Fruit fly (Drosophila melanogaster) whole organism, adult: ENCODE results near the gene CG34015.

Experiments used
- CG11617 ChIP-seq: fragments of 200-800 bp; sonication (Bioruptor generic); optimal IDR thresholded peaks from 2 replicates; lab custom pipeline; 2017; ENCODE audit warnings: mild to moderate bottlenecking, missing biosample characterization, missing genetic modification reagents, missing genetic modification characterization
- CG12768 ChIP-seq: fragments of 200-800 bp; sonication (Bioruptor generic); optimal IDR thresholded peaks from 2 replicates; lab custom pipeline; 2017; ENCODE audit warnings: missing biosample characterization, missing genetic modification characterization, mild to moderate bottlenecking, moderate library complexity, missing genetic modification reagents
- CG14711 ChIP-seq: fragments of 200-800 bp; sonication (Bioruptor generic); optimal IDR thresholded peaks from 2 replicates; lab custom pipeline; 2018; ENCODE audit warnings: missing biosample characterization, mild to moderate bottlenecking, missing genetic modification characterization, moderate library complexity
- CG1620 ChIP-seq: fragments of 200-800 bp; sonication (Bioruptor generic); optimal IDR thresholded peaks from 2 replicates; lab custom pipeline; 2016; ENCODE audit warnings: missing biosample characterization, missing genetic modification characterization
- CG33017 ChIP-seq: fragments of 200-800 bp; sonication (Bioruptor generic); optimal IDR thresholded peaks from 2 replicates; lab custom pipeline; 2018; ENCODE audit warnings: missing biosample characterization, mild to moderate bottlenecking, missing genetic modification characterization, moderate library complexity
- CG5204 ChIP-seq: fragments of 200-800 bp; sonication (Bioruptor generic); optimal IDR thresholded peaks from 2 replicates; lab custom pipeline; 2016; ENCODE audit warnings: missing biosample characterization, missing genetic modification characterization
- CG7045 ChIP-seq: fragments of 200-800 bp; sonication (Bioruptor generic); optimal IDR thresholded peaks from 2 replicates; lab custom pipeline; 2017; ENCODE audit warnings: missing biosample characterization, mild to moderate bottlenecking, missing genetic modification characterization
- CG7101 ChIP-seq: fragments of 200-800 bp; sonication (Bioruptor generic); optimal IDR thresholded peaks from 2 replicates; lab custom pipeline; 2018; ENCODE audit warnings: missing biosample characterization, mild to moderate bottlenecking, missing genetic modification characterization, moderate library complexity
- Clk ChIP-seq: fragments of 200-800 bp; sonication (Bioruptor generic); optimal IDR thresholded peaks from 2 replicates; lab custom pipeline; 2017; ENCODE audit warnings: missing biosample characterization, missing genetic modification characterization
- Crg-1 ChIP-seq: fragments of 200-800 bp; sonication (Bioruptor generic); optimal IDR thresholded peaks from 2 replicates; lab custom pipeline; 2016; ENCODE audit warnings: missing biosample characterization, missing genetic modification characterization
- Hr96 ChIP-seq: fragments of 200-800 bp; sonication (Bioruptor generic); optimal IDR thresholded peaks from 2 replicates; lab custom pipeline; 2016; ENCODE audit warnings: missing biosample characterization, missing genetic modification characterization
- Mnt ChIP-seq: fragments of 200-800 bp; sonication (Bioruptor generic); optimal IDR thresholded peaks from 2 replicates; lab custom pipeline; 2016; ENCODE audit warnings: missing biosample characterization, mild to moderate bottlenecking, missing genetic modification characterization
- bab1 ChIP-seq: fragments of 200-800 bp; sonication (Bioruptor generic); optimal IDR thresholded peaks from 3 replicates; lab custom pipeline; 2019; ENCODE audit warnings: missing biosample characterization, mild to moderate bottlenecking, missing genetic modification characterization, moderate library complexity
- cic ChIP-seq: fragments of 200-800 bp; sonication (Bioruptor generic); optimal IDR thresholded peaks from 2 replicates; lab custom pipeline; 2017; ENCODE audit warnings: missing biosample characterization, mild to moderate bottlenecking, missing genetic modification characterization, moderate library complexity
- cnc ChIP-seq, 2 experiments: fragments of >200 bp; optimal IDR thresholded peaks; 2 replicates each; lab custom pipeline; 2017
- kay ChIP-seq: fragments of 200-800 bp; sonication (Bioruptor generic); peaks from one replicate; lab custom pipeline; 2016; ENCODE audit warnings: missing biosample characterization, missing genetic modification characterization, borderline replicate concordance
- ovo ChIP-seq: fragments of 200-800 bp; sonication (Bioruptor generic); optimal IDR thresholded peaks from 2 replicates; lab custom pipeline; 2016; ENCODE audit warnings: missing biosample characterization, missing genetic modification characterization
- pad ChIP-seq: fragments of 200-800 bp; sonication (Bioruptor generic); optimal IDR thresholded peaks from 3 replicates; lab custom pipeline; 2017; ENCODE audit warnings: missing biosample characterization, missing genetic modification characterization, mild to moderate bottlenecking, moderate library complexity, missing genetic modification reagents
- tj ChIP-seq: fragments of 200-800 bp; sonication (Bioruptor generic); optimal IDR thresholded peaks from 3 replicates; lab custom pipeline; 2017; ENCODE audit warnings: missing biosample characterization, mild to moderate bottlenecking, missing genetic modification characterization, moderate library complexity
- toe ChIP-seq: fragments of 200-800 bp; sonication (Bioruptor generic); optimal IDR thresholded peaks from 2 replicates; lab custom pipeline; 2016; ENCODE audit warnings: missing biosample characterization, missing genetic modification characterization

CG34015 gene

DNA sequence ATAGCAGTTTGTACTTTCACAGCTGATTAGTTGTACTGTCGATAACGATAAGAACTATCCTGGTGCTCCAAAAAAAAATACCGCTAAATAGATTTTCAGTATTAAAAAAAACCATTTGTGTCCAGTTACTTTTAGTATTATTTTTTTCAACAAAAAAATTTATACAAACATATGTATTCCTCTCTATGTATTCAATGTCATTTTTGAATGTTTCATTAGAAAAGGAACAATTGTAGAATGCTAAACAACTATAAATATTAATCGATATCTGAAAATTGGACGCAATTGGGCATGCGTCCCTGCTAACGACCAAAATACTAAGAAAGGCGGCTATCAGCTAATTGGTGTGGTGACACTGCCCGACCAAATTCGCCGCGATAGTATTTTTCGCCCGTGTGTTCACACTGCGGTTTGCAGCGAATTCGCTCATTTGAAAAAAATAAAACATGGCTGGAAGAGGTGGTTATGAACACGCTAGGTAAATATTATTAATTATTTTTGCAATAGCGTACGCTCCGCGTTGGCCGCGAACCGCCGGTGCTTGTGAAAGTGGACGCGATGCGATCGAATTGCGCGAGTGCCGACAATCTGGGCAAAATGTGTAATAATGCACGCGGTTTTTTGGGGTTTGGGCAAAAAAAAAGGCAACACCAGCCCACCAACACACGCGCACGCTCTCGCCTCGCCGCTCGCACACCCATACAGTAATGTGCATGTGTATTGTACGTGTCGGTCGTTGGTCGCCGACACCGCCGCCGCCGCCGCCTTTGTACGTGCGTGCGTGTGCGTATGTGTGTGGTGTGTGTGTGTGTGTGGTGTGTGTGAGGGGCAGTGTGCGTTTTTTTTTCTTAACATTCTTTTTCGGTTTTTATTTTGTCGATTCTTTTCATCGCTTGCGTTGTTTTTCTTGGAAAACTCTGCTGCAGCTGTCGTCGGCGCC is at the start of gene CG34015, which contains the start of gene eIF4H1:
TSS of gene CG34015 (minus strand) at position 51 of the 940 bp plus-strand sequence.
TSS of gene eIF4H1 (plus strand) at position 414 of the 940 bp plus-strand sequence.
- TF ChIP-seq CG7101 (tag; lab: Kevin White, UChicago) (peak; percentile 27), CG12768 (GFP tag; lab: Kevin White, UChicago) (peak; percentile 44), bab1 (GFP tag; lab: Kevin White, UChicago) (no peak), tj (GFP tag; lab: Kevin White, UChicago) (peak; percentile 76), pad (GFP tag; lab: Kevin White, UChicago) (peak; percentile 84), Crg-1 (GFP tag; lab: Kevin White, UChicago) (peak; percentile 12), Mnt (peak; percentile 92), cic (GFP tag; lab: Kevin White, UChicago) (peak; percentile 59), CG1620 (GFP tag; lab: Kevin White, UChicago) (peak; percentile 2), cnc (optimal IDR thresholded peaks at IDR 0.05; lab: Kevin White, UChicago) (no peak), CG11617 (GFP tag; lab: Kevin White, UChicago) (peak; percentile 52), Hr96 (GFP tag; lab: Kevin White, UChicago) (no peak)

DNA sequence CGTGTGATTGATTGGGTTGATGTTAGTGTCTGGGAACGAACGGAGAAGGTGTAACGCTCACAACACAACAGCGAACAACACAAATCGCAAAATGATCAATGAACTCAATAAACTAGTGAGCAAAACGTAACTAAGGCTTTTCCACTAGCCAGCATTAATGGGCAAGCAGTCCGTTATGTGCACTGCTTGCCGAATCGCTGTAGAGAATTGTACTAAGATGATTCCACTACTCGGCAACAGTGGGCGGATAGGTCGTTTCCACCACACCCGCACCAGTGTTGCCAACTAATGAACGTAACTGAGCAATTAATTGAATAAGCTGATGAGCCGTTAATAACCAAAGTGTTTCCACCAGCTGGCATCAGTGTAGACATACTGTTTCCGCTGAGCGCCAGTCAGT is 36.4 kb upstream of the CG34015 start:
- TF ChIP-seq CG33017 (no peak), CG1620 (GFP tag; lab: Kevin White, UChicago) (no peak), CG11617 (GFP tag; lab: Kevin White, UChicago) (no peak), tj (GFP tag; lab: Kevin White, UChicago) (no peak), CG7101 (tag; lab: Kevin White, UChicago) (no peak), ovo (GFP tag; lab: Kevin White, UChicago) (no peak), Mnt (no peak), cnc (optimal IDR thresholded peaks at IDR 0.05; lab: Kevin White, UChicago) (no peak), CG14711 (tag; lab: Kevin White, UChicago) (no peak), Hr96 (GFP tag; lab: Kevin White, UChicago) (no peak), Clk (GFP tag; lab: Kevin White, UChicago) (no peak), Crg-1 (GFP tag; lab: Kevin White, UChicago) (no peak), pad (GFP tag; lab: Kevin White, UChicago) (no peak), CG12768 (GFP tag; lab: Kevin White, UChicago) (no peak), CG7045 (GFP tag; lab: Kevin White, UChicago) (no peak), kay (no peak), toe (GFP tag; lab: Kevin White, UChicago) (no peak), bab1 (GFP tag; lab: Kevin White, UChicago) (no peak)

- TF ChIP-seq kay, result peak; percentile 60
- no peak for TF ChIP-seq CG7045 (GFP tag; lab: Kevin White, UChicago)
Observed at dm6 chrX:16458551-16458950, 10.4 kb upstream of the CG34015 start.

dm6 chrX:16456582-16456981 is 8.5 kb upstream of the CG34015 start:
- no peak for TF ChIP-seq CG7045 (GFP tag; lab: Kevin White, UChicago)
- TF ChIP-seq ovo (GFP tag; lab: Kevin White, UChicago), result no peak
- TF ChIP-seq CG14711 (tag; lab: Kevin White, UChicago), result no peak
- no peak for TF ChIP-seq CG7101 (tag; lab: Kevin White, UChicago)
- no peak for TF ChIP-seq tj (GFP tag; lab: Kevin White, UChicago)
- no peak for TF ChIP-seq Clk (GFP tag; lab: Kevin White, UChicago)
- no peak for TF ChIP-seq kay
- no peak for TF ChIP-seq bab1 (GFP tag; lab: Kevin White, UChicago)
- no peak for TF ChIP-seq CG33017
- TF ChIP-seq Mnt, result no peak
- TF ChIP-seq cnc (optimal IDR thresholded peaks at IDR 0.05; lab: Kevin White, UChicago), result no peak
- no peak for TF ChIP-seq CG1620 (GFP tag; lab: Kevin White, UChicago)
- TF ChIP-seq Hr96 (GFP tag; lab: Kevin White, UChicago), result no peak
- no peak for TF ChIP-seq cic (GFP tag; lab: Kevin White, UChicago)
- no peak for TF ChIP-seq CG5204 (GFP tag; lab: Kevin White, UChicago)
- no peak for TF ChIP-seq CG11617 (GFP tag; lab: Kevin White, UChicago)
- TF ChIP-seq pad (GFP tag; lab: Kevin White, UChicago), result no peak

- no peak for TF ChIP-seq CG5204 (GFP tag; lab: Kevin White, UChicago)
- TF ChIP-seq cic (GFP tag; lab: Kevin White, UChicago), result no peak
- peak; percentile 55 for TF ChIP-seq tj (GFP tag; lab: Kevin White, UChicago)
- TF ChIP-seq Mnt, result no peak
- no peak for TF ChIP-seq Crg-1 (GFP tag; lab: Kevin White, UChicago)
Observed at dm6 chrX:16449316-16449715, 1.2 kb upstream of the CG34015 start.

DNA sequence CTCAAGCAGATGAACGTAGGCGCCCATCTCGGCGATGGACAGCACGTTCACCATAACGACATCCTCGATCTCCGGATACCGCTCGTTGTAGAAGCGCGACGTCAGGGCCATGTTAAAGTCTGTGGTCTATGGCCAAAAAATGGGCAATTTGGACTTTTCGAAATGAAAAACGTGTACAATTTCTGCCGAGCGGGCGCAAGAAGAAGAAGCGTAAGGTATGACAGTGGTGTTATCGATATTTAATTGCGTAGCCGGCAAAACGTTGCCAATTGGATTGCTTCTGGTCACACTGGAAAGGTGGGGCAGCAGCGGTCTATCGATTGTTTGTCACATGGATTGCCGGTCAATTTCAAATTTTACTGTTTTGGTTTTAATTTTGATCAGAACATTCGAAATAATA is 1.3 kb downstream of the CG34015 start, which contains the start of gene eIF2alpha:
TSS of gene eIF2alpha (minus strand) at position 225 of the 400 bp plus-strand sequence.
- peak; percentile 64 for TF ChIP-seq bab1 (GFP tag; lab: Kevin White, UChicago)
- peak; percentile 50 for TF ChIP-seq pad (GFP tag; lab: Kevin White, UChicago)
- TF ChIP-seq tj (GFP tag; lab: Kevin White, UChicago), result peak; percentile 52
- TF ChIP-seq CG7101 (tag; lab: Kevin White, UChicago), result peak; percentile 10
- TF ChIP-seq kay, result no peak
- no peak for TF ChIP-seq CG14711 (tag; lab: Kevin White, UChicago)
- peak; percentile 85 for TF ChIP-seq Mnt
- TF ChIP-seq CG1620 (GFP tag; lab: Kevin White, UChicago), result peak; percentile 1
- peak; percentile 17 for TF ChIP-seq Crg-1 (GFP tag; lab: Kevin White, UChicago)
